Fruit fly (Drosophila melanogaster) whole organism, embryonic: ENCODE results near the gene CG13837.

Source experiments
- ATbp ChIP-seq: fragments of 200-800 bp; sonication (Bioruptor generic); optimal IDR thresholded peaks from 2 replicates; lab custom pipeline; 2017; ENCODE audit warnings: missing biosample characterization, mild to moderate bottlenecking, missing genetic modification characterization, missing genetic modification reagents
- C15 ChIP-seq: fragments of 200-800 bp; sonication (Bioruptor generic); IDR thresholded peaks from 3 replicates; pipeline ENCODE4 v1.3.6; 2022; ENCODE audit warnings: missing biosample characterization, missing genetic modification characterization
- CG12155 ChIP-seq: fragments of 200-800 bp; sonication (Bioruptor generic); optimal IDR thresholded peaks from 3 replicates; lab custom pipeline; 2016; ENCODE audit warnings: missing biosample characterization, missing genetic modification characterization
- CG12219 ChIP-seq: fragments of 200-800 bp; sonication (Bioruptor generic); optimal IDR thresholded peaks from 3 replicates; lab custom pipeline; 2018; ENCODE audit warnings: missing biosample characterization, mild to moderate bottlenecking, missing genetic modification characterization
- CG12769 ChIP-seq: fragments of 200-800 bp; sonication (Bioruptor generic); optimal IDR thresholded peaks from 2 replicates; lab custom pipeline; 2019; ENCODE audit warnings: missing biosample characterization, mild to moderate bottlenecking, missing genetic modification characterization, moderate library complexity
- CG1602 ChIP-seq: fragments of 200-800 bp; sonication (Bioruptor generic); optimal IDR thresholded peaks from 3 replicates; lab custom pipeline; 2016; ENCODE audit warnings: missing biosample characterization, missing genetic modification characterization
- CG1647 ChIP-seq: fragments of 200-800 bp; sonication (Bioruptor generic); optimal IDR thresholded peaks from 3 replicates; lab custom pipeline; 2016; ENCODE audit warnings: missing biosample characterization, missing genetic modification characterization
- CG16815 ChIP-seq: fragments of 200-800 bp; sonication (Bioruptor generic); optimal IDR thresholded peaks from 3 replicates; lab custom pipeline; 2017; ENCODE audit warnings: missing biosample characterization, mild to moderate bottlenecking, missing genetic modification characterization
- CG17186 ChIP-seq: fragments of 200-800 bp; sonication (Bioruptor generic); optimal IDR thresholded peaks from 3 replicates; lab custom pipeline; 2017; ENCODE audit warnings: missing biosample characterization, missing genetic modification reagents, missing genetic modification characterization
- CG18011 ChIP-seq: fragments of 200-800 bp; sonication (Bioruptor generic); optimal IDR thresholded peaks from 2 replicates; lab custom pipeline; 2017; ENCODE audit warnings: missing biosample characterization, missing genetic modification characterization, mild to moderate bottlenecking, moderate library complexity, missing genotype
- CG18619 ChIP-seq: fragments of 200-800 bp; sonication (Bioruptor generic); optimal IDR thresholded peaks from 3 replicates; lab custom pipeline; 2017; ENCODE audit warnings: missing biosample characterization, mild to moderate bottlenecking, missing genetic modification characterization
- CG2712 ChIP-seq: fragments of 200-800 bp; optimal IDR thresholded peaks from 3 replicates; lab custom pipeline; 2019; ENCODE audit warnings: missing biosample characterization, mild to moderate bottlenecking, missing genetic modification characterization, moderate library complexity
- CG31365 ChIP-seq: fragments of 200-800 bp; sonication (Bioruptor generic); optimal IDR thresholded peaks from 2 replicates; lab custom pipeline; 2018; ENCODE audit warnings: missing biosample characterization, mild to moderate bottlenecking, missing genetic modification characterization
- CG32767 ChIP-seq: fragments of 200-800 bp; sonication (Bioruptor generic); IDR thresholded peaks from 2 replicates; pipeline ENCODE4 v1.3.6; 2022; ENCODE audit warnings: missing biosample characterization, missing genetic modification characterization
- CG6791 ChIP-seq: fragments of 200-800 bp; sonication (Bioruptor generic); IDR thresholded peaks from 3 replicates; pipeline ENCODE4 v1.3.6; 2022; ENCODE audit warnings: missing biosample characterization, missing genetic modification characterization; ENCODE audit not compliant: partially characterized antibody
- CG8089 ChIP-seq: fragments of 200-800 bp; sonication (Bioruptor generic); optimal IDR thresholded peaks from 3 replicates; lab custom pipeline; 2016; ENCODE audit warnings: missing biosample characterization, missing genetic modification characterization
- D ChIP-seq, 2 experiments: fragments of 200-800 bp in 1 of 2; fragments of >200 bp in 1 of 2; sonication (Bioruptor generic) in 1 of 2; optimal IDR thresholded peaks; 2 replicates in 1 of 2; 3 replicates in 1 of 2; lab custom pipeline; 2017; ENCODE audit warnings: mild to moderate bottlenecking in 1 of 2, missing biosample characterization in 1 of 2, missing genetic modification characterization in 1 of 2, missing genetic modification reagents in 1 of 2
- D19B ChIP-seq: fragments of 200-800 bp; sonication (Bioruptor generic); optimal IDR thresholded peaks from 2 replicates; lab custom pipeline; 2017; ENCODE audit warnings: missing biosample characterization, mild to moderate bottlenecking, missing genetic modification characterization
- Dad ChIP-seq: fragments of 200-800 bp; sonication (Bioruptor generic); optimal IDR thresholded peaks from 3 replicates; lab custom pipeline; 2016; ENCODE audit warnings: missing biosample characterization, missing genetic modification characterization
- Doc3 ChIP-seq: fragments of 200-800 bp; sonication (Bioruptor generic); IDR thresholded peaks from 3 replicates; pipeline ENCODE4 v1.3.6; 2022; ENCODE audit warnings: missing biosample characterization, missing genetic modification characterization; ENCODE audit not compliant: partially characterized antibody
- ERR ChIP-seq: fragments of 200-800 bp; sonication (Bioruptor generic); optimal IDR thresholded peaks from 2 replicates; lab custom pipeline; 2016; ENCODE audit warnings: missing biosample characterization, missing genetic modification characterization
- NC2α ChIP-seq: fragments of 200-800 bp; sonication (Bioruptor generic); optimal IDR thresholded peaks from 2 replicates; lab custom pipeline; 2016; ENCODE audit warnings: missing biosample characterization, missing genetic modification characterization
- NC2β ChIP-seq: fragments of 200-800 bp; sonication (Bioruptor generic); optimal IDR thresholded peaks from 2 replicates; lab custom pipeline; 2016; ENCODE audit warnings: missing biosample characterization, missing genetic modification characterization
- Pdp1 ChIP-seq, 2 experiments: fragments of 200-800 bp; sonication (Bioruptor generic); optimal IDR thresholded peaks; 3 replicates each; lab custom pipeline; 2016; ENCODE audit warnings: missing biosample characterization in 2 of 2, missing genetic modification characterization in 2 of 2, mild to moderate bottlenecking in 1 of 2, moderate library complexity in 1 of 2
- Six4 ChIP-seq: fragments of 200-800 bp; sonication (Bioruptor generic); optimal IDR thresholded peaks from 2 replicates; lab custom pipeline; 2016; ENCODE audit warnings: missing biosample characterization, missing genetic modification characterization
- Sox102F ChIP-seq: fragments of 200-800 bp; sonication (Bioruptor generic); optimal IDR thresholded peaks from 2 replicates; lab custom pipeline; 2018; ENCODE audit warnings: missing biosample characterization, mild to moderate bottlenecking, missing genetic modification characterization, moderate library complexity
- Sry-β ChIP-seq: fragments of 200-800 bp; sonication (Bioruptor generic); optimal IDR thresholded peaks from 2 replicates; lab custom pipeline; 2018; ENCODE audit warnings: missing biosample characterization, mild to moderate bottlenecking, missing genetic modification characterization, moderate library complexity
- Sry-δ ChIP-seq: fragments of 200-800 bp; sonication (Bioruptor generic); optimal IDR thresholded peaks from 2 replicates; lab custom pipeline; 2016; ENCODE audit warnings: missing biosample characterization, missing genetic modification characterization
- Stat92E ChIP-seq, 3 experiments: fragments of >200 bp in 2 of 3; fragments of 200-800 bp in 1 of 3; sonication (Bioruptor generic) in 1 of 3; optimal IDR thresholded peaks; 2 replicates each; lab custom pipeline; 2017 to 2019; ENCODE audit warnings: missing biosample characterization in 3 of 3, missing genetic modification characterization in 3 of 3, mild to moderate bottlenecking in 1 of 3, moderate library complexity in 1 of 3
- TFAM ChIP-seq: fragments of 200-800 bp; sonication (Bioruptor generic); optimal IDR thresholded peaks from 2 replicates; lab custom pipeline; 2017; ENCODE audit warnings: missing biosample characterization, missing genetic modification characterization, inconsistent platforms
- Trl ChIP-seq, 3 experiments: fragments of >200 bp in 2 of 3; fragments of 200-800 bp in 1 of 3; sonication (Bioruptor generic) in 1 of 3; optimal IDR thresholded peaks; 2 replicates in 1 of 3; 3 replicates in 2 of 3; lab custom pipeline; 2016 to 2017; ENCODE audit warnings: missing biosample characterization in 1 of 3, missing genetic modification characterization in 1 of 3
- ac ChIP-seq: fragments of 200-800 bp; sonication (Bioruptor generic); optimal IDR thresholded peaks from 3 replicates; lab custom pipeline; 2017; ENCODE audit warnings: missing biosample characterization, mild to moderate bottlenecking, missing genetic modification characterization
- ash1 ChIP-seq: fragments of 200-800 bp; sonication (Bioruptor generic); optimal IDR thresholded peaks from 2 replicates; lab custom pipeline; 2018; ENCODE audit warnings: missing biosample characterization, mild to moderate bottlenecking, missing genetic modification characterization
- emc ChIP-seq: fragments of 200-800 bp; sonication (Bioruptor generic); optimal IDR thresholded peaks from 2 replicates; lab custom pipeline; 2016; ENCODE audit warnings: missing biosample characterization, missing genetic modification characterization
- ems ChIP-seq: fragments of 200-800 bp; sonication (Bioruptor generic); optimal IDR thresholded peaks from 3 replicates; lab custom pipeline; 2016; ENCODE audit warnings: missing biosample characterization, missing genetic modification characterization
- kay ChIP-seq: fragments of 200-800 bp; sonication (Bioruptor generic); optimal IDR thresholded peaks from 2 replicates; lab custom pipeline; 2016; ENCODE audit warnings: missing biosample characterization, missing genetic modification characterization
- lbe ChIP-seq: fragments of 200-800 bp; sonication (Bioruptor generic); optimal IDR thresholded peaks from 2 replicates; lab custom pipeline; 2016; ENCODE audit warnings: missing biosample characterization, mild to moderate bottlenecking, missing genetic modification characterization
- mam ChIP-seq: fragments of 200-800 bp; sonication (Bioruptor generic); optimal IDR thresholded peaks from 3 replicates; lab custom pipeline; 2016; ENCODE audit warnings: missing biosample characterization, missing genetic modification characterization
- peb ChIP-seq: fragments of 200-800 bp; sonication (Bioruptor generic); IDR thresholded peaks from 2 replicates; pipeline ENCODE4 v1.3.6; 2022; ENCODE audit warnings: missing biosample characterization, missing genetic modification characterization
- pfk ChIP-seq: fragments of 200-800 bp; sonication (Bioruptor generic); optimal IDR thresholded peaks from 2 replicates; lab custom pipeline; 2018; ENCODE audit warnings: missing biosample characterization, mild to moderate bottlenecking, missing genetic modification characterization, moderate library complexity
- scrt ChIP-seq: fragments of 200-800 bp; sonication (Bioruptor generic); optimal IDR thresholded peaks from 2 replicates; lab custom pipeline; 2018; ENCODE audit warnings: missing biosample characterization, mild to moderate bottlenecking, missing genetic modification characterization, moderate library complexity
- shn ChIP-seq: fragments of 200-800 bp; sonication (Bioruptor generic); optimal IDR thresholded peaks from 3 replicates; lab custom pipeline; 2016; ENCODE audit warnings: missing biosample characterization, missing genetic modification characterization
- sima ChIP-seq: fragments of 200-800 bp; sonication (Bioruptor generic); optimal IDR thresholded peaks from 2 replicates; lab custom pipeline; 2016; ENCODE audit warnings: missing biosample characterization, missing genetic modification characterization
- sqz ChIP-seq: fragments of 200-800 bp; sonication (Bioruptor generic); optimal IDR thresholded peaks from 3 replicates; lab custom pipeline; 2018; ENCODE audit warnings: missing biosample characterization, mild to moderate bottlenecking, missing genetic modification characterization
- stwl ChIP-seq: fragments of 200-800 bp; sonication (Bioruptor generic); optimal IDR thresholded peaks from 3 replicates; lab custom pipeline; 2018; ENCODE audit warnings: missing biosample characterization, mild to moderate bottlenecking, missing genetic modification characterization, moderate library complexity
- twi ChIP-seq: fragments of 200-800 bp; optimal IDR thresholded peaks from 2 replicates; lab custom pipeline; 2019; ENCODE audit warnings: missing biosample characterization, mild to moderate bottlenecking, missing genetic modification characterization, moderate library complexity
- zfh1 ChIP-seq: fragments of 200-800 bp; sonication (Bioruptor generic); IDR thresholded peaks from 3 replicates; pipeline ENCODE4 v1.3.6; 2022; ENCODE audit warnings: missing biosample characterization, missing genetic modification characterization

Gene CG13837

dm6 chr3R:23042746-23043265 lies 984 bp upstream of the CG13837 start (continued):
- no peak for TF ChIP-seq Trl (optimal IDR thresholded peaks at IDR 0.05; lab: Kevin White, UChicago)
- no peak for TF ChIP-seq Trl (GFP tag; optimal IDR thresholded peaks at IDR 0.05; lab: Kevin White, UChicago)
- no peak for TF ChIP-seq Dad (GFP tag; lab: Kevin White, UChicago)
- TF ChIP-seq D19B (GFP tag; lab: Kevin White, UChicago) = no peak
- no peak for TF ChIP-seq CG12155 (GFP tag; lab: Kevin White, UChicago)
- no peak for TF ChIP-seq Sry-δ (GFP tag; lab: Kevin White, UChicago)
- no peak for TF ChIP-seq CG31365 (tag; lab: Kevin White, UChicago)
- peak; percentile 97 for TF ChIP-seq twi (tag; lab: Kevin White, UChicago)

- TF ChIP-seq sqz (GFP tag; lab: Kevin White, UChicago) = no peak
- no peak for TF ChIP-seq sima (GFP tag; lab: Kevin White, UChicago)
- TF ChIP-seq C15 (GFP tag; lab: Robert Waterston, UW) = 0 out of 3 replicates have a peak, but pooled peaks have one; percentile 23
- TF ChIP-seq emc (GFP tag; lab: Kevin White, UChicago) = no peak
- TF ChIP-seq ems (GFP tag; lab: Kevin White, UChicago) = no peak
- TF ChIP-seq CG32767 (GFP tag; lab: Robert Waterston, UW) = peak; percentile 52; the same call in 1 of the 2 replicates
- no peak for TF ChIP-seq peb (GFP tag; lab: Robert Waterston, UW)
- no peak for TF ChIP-seq ac (GFP tag; lab: Kevin White, UChicago)
- TF ChIP-seq CG1602 = no peak
- no peak for TF ChIP-seq ERR (GFP tag; lab: Kevin White, UChicago)
- peak in 1 of 2 experiments; percentile 43 for TF ChIP-seq Pdp1 (GFP tag; optimal IDR thresholded peaks at IDR 0.05; lab: Kevin White, UChicago)
- no peak for TF ChIP-seq CG17186 (GFP tag; lab: Kevin White, UChicago)
- TF ChIP-seq Stat92E (GFP tag; optimal IDR thresholded peaks at IDR 0.05; lab: Kevin White, UChicago) = no peak
- no peak for TF ChIP-seq Doc3 (GFP tag; lab: Robert Waterston, UW)
- no peak for TF ChIP-seq Dad (GFP tag; lab: Kevin White, UChicago)
- TF ChIP-seq TFAM (GFP tag; lab: Kevin White, UChicago) = no peak
- peak; percentile 20 for TF ChIP-seq CG16815 (GFP tag; lab: Kevin White, UChicago)
- TF ChIP-seq CG6791 (GFP tag; lab: Robert Waterston, UW) = no peak
- peak; percentile 24 for TF ChIP-seq CG18619 (GFP tag; lab: Kevin White, UChicago)
- no peak for TF ChIP-seq Trl (optimal IDR thresholded peaks at IDR 0.05; lab: Kevin White, UChicago)
- no peak for TF ChIP-seq Trl (GFP tag; optimal IDR thresholded peaks at IDR 0.05; lab: Kevin White, UChicago)
- TF ChIP-seq CG1647 = no peak
- peak; percentile 48; the same call in 1 of the 3 replicates for TF ChIP-seq zfh1 (GFP tag; lab: Robert Waterston, UW)
- peak; percentile 87 for TF ChIP-seq lbe
- no peak for TF ChIP-seq Sry-β (GFP tag; lab: Kevin White, UChicago)
- TF ChIP-seq CG12769 = peak; percentile 80
- no peak for TF ChIP-seq CG8089 (GFP tag; lab: Kevin White, UChicago)
- peak; percentile 38 for TF ChIP-seq kay (GFP tag; lab: Kevin White, UChicago)
- TF ChIP-seq mam = peak; percentile 55
- peak; percentile 51 for TF ChIP-seq Sox102F (GFP tag; lab: Kevin White, UChicago)
- no peak for TF ChIP-seq CG12219 (GFP tag; lab: Kevin White, UChicago)
- TF ChIP-seq CG18011 = no peak
- TF ChIP-seq ATbp (GFP tag; lab: Kevin White, UChicago) = no peak
- peak; percentile 24 for TF ChIP-seq CG2712 (tag; lab: Kevin White, UChicago)
- peak; percentile 45 for TF ChIP-seq shn (GFP tag; lab: Kevin White, UChicago)
- no peak for TF ChIP-seq stwl (tag; lab: Kevin White, UChicago)
- TF ChIP-seq pfk (GFP tag; lab: Kevin White, UChicago) = no peak
- peak; percentile 18 for TF ChIP-seq NC2β (GFP tag; lab: Kevin White, UChicago)
- TF ChIP-seq scrt (GFP tag; lab: Kevin White, UChicago) = no peak
- no peak for TF ChIP-seq D (optimal IDR thresholded peaks at IDR 0.05; lab: Kevin White, UChicago)
- no peak for TF ChIP-seq D (GFP tag; optimal IDR thresholded peaks at IDR 0.05; lab: Kevin White, UChicago)
- TF ChIP-seq Six4 = no peak
- TF ChIP-seq NC2α (GFP tag; lab: Kevin White, UChicago) = no peak
- no peak for TF ChIP-seq ash1 (GFP tag; lab: Kevin White, UChicago)
Observed at dm6 chr3R:23046529-23046943, 2.7 kb downstream of the CG13837 start.
